Worm (Caenorhabditis elegans) whole organism, L4 larva: ENCODE data around the gene F01D5.8.

Experiments
- R02D3.7 ChIP-seq: fragments of 150-350 bp; sonication (generic microtip); optimal IDR thresholded peaks from 3 replicates; lab custom pipeline; 2014; ENCODE audit warnings: missing biosample characterization, missing genetic modification characterization
- jun-1 ChIP-seq: fragments of 150-350 bp; optimal IDR thresholded peaks from 2 replicates; lab custom pipeline; 2014; ENCODE audit warnings: missing biosample characterization, missing genetic modification reagents, missing genetic modification characterization
- mdl-1 ChIP-seq, 2 experiments: fragments of 150-350 bp in 1 of 2; sonication (generic microtip) in 1 of 2; optimal IDR thresholded peaks; 2 replicates each; lab custom pipeline; 2014 to 2017; ENCODE audit warnings: missing biosample characterization in 2 of 2, missing genetic modification characterization in 2 of 2
- nhr-237 ChIP-seq: sonication (generic microtip); optimal IDR thresholded peaks from 2 replicates; lab custom pipeline; 2017; ENCODE audit warnings: missing biosample characterization, missing genetic modification characterization
- nhr-28 ChIP-seq: fragments of 150-350 bp; optimal IDR thresholded peaks from 2 replicates; lab custom pipeline; 2014; ENCODE audit warnings: missing biosample characterization, missing genetic modification characterization
- nhr-77 ChIP-seq: fragments of 150-350 bp; optimal IDR thresholded peaks from 2 replicates; lab custom pipeline; 2014; ENCODE audit warnings: missing biosample characterization, missing genetic modification characterization
- pqm-1 ChIP-seq: sonication (generic microtip); optimal IDR thresholded peaks from 2 replicates; lab custom pipeline; 2017; ENCODE audit warnings: missing biosample characterization, missing genetic modification characterization
- set-16 ChIP-seq: fragments of 200-800 bp; sonication (Bioruptor generic); IDR thresholded peaks from 2 replicates; pipeline ENCODE4 v1.3.6; 2022; ENCODE audit warnings: missing genetic modification reagents, missing genetic modification characterization, missing compliant biosample characterization
- ztf-11 ChIP-seq: fragments of 150-350 bp; optimal IDR thresholded peaks from 2 replicates; lab custom pipeline; 2014; ENCODE audit warnings: missing biosample characterization, missing genetic modification characterization

- TF ChIP-seq pqm-1 (tag; lab: Kevin White, UChicago) = no peak
- no peak for TF ChIP-seq jun-1 (tag; lab: Kevin White, UChicago)
- no peak for TF ChIP-seq R02D3.7 (tag; lab: Kevin White, UChicago)
- TF ChIP-seq mdl-1 (tag; optimal IDR thresholded peaks at IDR 0.05; lab: Kevin White, UChicago) = no peak
- TF ChIP-seq nhr-28 (tag; lab: Kevin White, UChicago) = no peak
- no peak for TF ChIP-seq nhr-77 (tag; lab: Kevin White, UChicago)
- TF ChIP-seq set-16 = peak; percentile 72
- no peak for TF ChIP-seq ztf-11 (tag; lab: Kevin White, UChicago)
- no peak for TF ChIP-seq nhr-237 (tag; lab: Kevin White, UChicago)
Measured at ce11 chrII:14037484-14038303, 27.2 kb downstream of the F01D5.8 start.
